Worm (Caenorhabditis elegans) whole organism, late embryonic: Measurements from ENCODE around the gene lev-8.

Source experiments
- C08G9.2 ChIP-seq: sonication (generic microtip); optimal IDR thresholded peaks from 2 replicates; lab custom pipeline; 2016; ENCODE audit warnings: mild to moderate bottlenecking, missing genetic modification characterization, moderate library complexity, missing compliant biosample characterization
- K02D7.2 ChIP-seq: sonication (generic microtip); optimal IDR thresholded peaks from 2 replicates; lab custom pipeline; 2017; ENCODE audit warnings: mild to moderate bottlenecking, missing genetic modification characterization, missing compliant biosample characterization
- T23F11.4 ChIP-seq: fragments of 200-800 bp; sonication (Bioruptor generic); optimal IDR thresholded peaks from 2 replicates; lab custom pipeline; 2018; ENCODE audit warnings: mild to moderate bottlenecking, missing genetic modification characterization, missing compliant biosample characterization
- Y22D7AL.16 ChIP-seq: sonication (generic microtip); optimal IDR thresholded peaks from 2 replicates; lab custom pipeline; 2016; ENCODE audit warnings: missing genetic modification characterization, missing compliant biosample characterization
- ahr-1 ChIP-seq: sonication (generic microtip); optimal IDR thresholded peaks from 2 replicates; lab custom pipeline; 2016; ENCODE audit warnings: missing genetic modification characterization, missing compliant biosample characterization
- ceh-14 ChIP-seq: sonication (generic microtip); optimal IDR thresholded peaks from 2 replicates; lab custom pipeline; 2016; ENCODE audit warnings: missing genotype, missing genetic modification characterization, missing compliant biosample characterization
- ceh-19 ChIP-seq: fragments of 200-800 bp; sonication (Bioruptor generic); optimal IDR thresholded peaks from 2 replicates; lab custom pipeline; 2018; ENCODE audit warnings: mild to moderate bottlenecking, missing genetic modification characterization, missing compliant biosample characterization
- ceh-22 ChIP-seq: sonication (generic microtip); optimal IDR thresholded peaks from 2 replicates; lab custom pipeline; 2017; ENCODE audit warnings: missing biosample characterization, missing genetic modification characterization
- ceh-24 ChIP-seq: sonication (generic microtip); optimal IDR thresholded peaks from 2 replicates; lab custom pipeline; 2016; ENCODE audit warnings: mild to moderate bottlenecking, missing genetic modification characterization, missing compliant biosample characterization
- ceh-31 ChIP-seq: sonication (generic microtip); optimal IDR thresholded peaks from 2 replicates; lab custom pipeline; 2016; ENCODE audit warnings: missing genetic modification characterization, missing compliant biosample characterization
- ceh-34 ChIP-seq: sonication (generic microtip); optimal IDR thresholded peaks from 2 replicates; lab custom pipeline; 2016; ENCODE audit warnings: mild to moderate bottlenecking, missing genetic modification characterization, missing compliant biosample characterization
- ceh-45 ChIP-seq: fragments of 200-800 bp; sonication (Bioruptor generic); IDR thresholded peaks from 2 replicates; pipeline ENCODE4 v1.3.6; 2022; ENCODE audit warnings: missing genetic modification reagents, missing genetic modification characterization, missing compliant biosample characterization
- ceh-48 ChIP-seq: sonication (generic microtip); optimal IDR thresholded peaks from 2 replicates; lab custom pipeline; 2016; ENCODE audit warnings: missing genetic modification characterization, inconsistent platforms, missing compliant biosample characterization
- ceh-9 ChIP-seq: sonication (generic microtip); optimal IDR thresholded peaks from 2 replicates; lab custom pipeline; 2016; ENCODE audit warnings: mild to moderate bottlenecking, missing genetic modification characterization, inconsistent platforms, missing compliant biosample characterization
- elt-2 ChIP-seq: sonication (generic microtip); optimal IDR thresholded peaks from 2 replicates; lab custom pipeline; 2016; ENCODE audit warnings: missing genetic modification reagents, missing genetic modification characterization, missing compliant biosample characterization
- elt-4 ChIP-seq: sonication (generic microtip); optimal IDR thresholded peaks from 2 replicates; lab custom pipeline; 2016; ENCODE audit warnings: missing genetic modification characterization, missing compliant biosample characterization
- ets-4 ChIP-seq: sonication (generic microtip); optimal IDR thresholded peaks from 2 replicates; lab custom pipeline; 2016; ENCODE audit warnings: missing genetic modification characterization, missing compliant biosample characterization
- fax-1 ChIP-seq: sonication (generic microtip); optimal IDR thresholded peaks from 2 replicates; lab custom pipeline; 2016; ENCODE audit warnings: missing genotype, missing genetic modification characterization, missing compliant biosample characterization
- fkh-6 ChIP-seq: sonication (generic microtip); optimal IDR thresholded peaks from 2 replicates; lab custom pipeline; 2016; ENCODE audit warnings: missing genetic modification characterization, missing compliant biosample characterization
- gmeb-2 ChIP-seq: sonication (generic microtip); optimal IDR thresholded peaks from 2 replicates; lab custom pipeline; 2016; ENCODE audit warnings: missing genetic modification characterization, inconsistent platforms, missing compliant biosample characterization
- hlh-15 ChIP-seq: sonication (generic microtip); optimal IDR thresholded peaks from 2 replicates; lab custom pipeline; 2016; ENCODE audit warnings: missing genetic modification characterization, missing compliant biosample characterization
- hlh-30 ChIP-seq: sonication (generic microtip); optimal IDR thresholded peaks from 2 replicates; lab custom pipeline; 2017; ENCODE audit warnings: antibody characterized with exemption, missing genetic modification characterization, missing compliant biosample characterization; ENCODE audit not compliant: insufficient read depth
- madf-2 ChIP-seq: sonication (generic microtip); optimal IDR thresholded peaks from 2 replicates; lab custom pipeline; 2017; ENCODE audit warnings: missing genetic modification characterization, missing compliant biosample characterization
- nfya-1 ChIP-seq: sonication (generic microtip); optimal IDR thresholded peaks from 2 replicates; lab custom pipeline; 2017; ENCODE audit warnings: missing genetic modification characterization, mild to moderate bottlenecking, missing compliant biosample characterization, antibody characterized with exemption, moderate library complexity
- npax-4 ChIP-seq: sonication (generic microtip); optimal IDR thresholded peaks from 2 replicates; lab custom pipeline; 2016; ENCODE audit warnings: missing genetic modification characterization, missing compliant biosample characterization
- pax-1 ChIP-seq: fragments of 150-350 bp; optimal IDR thresholded peaks from 2 replicates; lab custom pipeline; 2014; ENCODE audit warnings: missing biosample characterization, missing genetic modification characterization
- pha-4 ChIP-seq: fragments of 150-350 bp; optimal IDR thresholded peaks from 2 replicates; lab custom pipeline; 2018; ENCODE audit warnings: missing biosample characterization, missing genetic modification reagents, missing genetic modification characterization
- pqm-1 ChIP-seq: sonication (generic microtip); optimal IDR thresholded peaks from 2 replicates; lab custom pipeline; 2016; ENCODE audit warnings: missing genetic modification characterization, missing compliant biosample characterization
- pros-1 ChIP-seq: fragments of 150-350 bp; optimal IDR thresholded peaks from 2 replicates; lab custom pipeline; 2014; ENCODE audit warnings: missing biosample characterization, missing genetic modification reagents, missing genetic modification characterization
- ref-2 ChIP-seq: sonication (generic microtip); optimal IDR thresholded peaks from 2 replicates; lab custom pipeline; 2016; ENCODE audit warnings: missing genetic modification characterization, missing compliant biosample characterization
- rnt-1 ChIP-seq: sonication (generic microtip); optimal IDR thresholded peaks from 2 replicates; lab custom pipeline; 2016; ENCODE audit warnings: missing genetic modification characterization, missing compliant biosample characterization
- sox-4 ChIP-seq: sonication (generic microtip); optimal IDR thresholded peaks from 2 replicates; lab custom pipeline; 2017; ENCODE audit warnings: mild to moderate bottlenecking, missing genetic modification characterization, inconsistent platforms, missing compliant biosample characterization
- tbx-2 ChIP-seq: sonication (generic microtip); optimal IDR thresholded peaks from 2 replicates; lab custom pipeline; 2016; ENCODE audit warnings: missing genetic modification characterization, missing compliant biosample characterization
- unc-3 ChIP-seq, 2 experiments: fragments of 200-800 bp in 1 of 2; sonication (Bioruptor generic) in 1 of 2; sonication (generic microtip) in 1 of 2; conservative IDR thresholded peaks in 1 of 2; optimal IDR thresholded peaks in 1 of 2; 2 replicates each; pipeline versions ENCODE4 v1.3.6 to Lab custom; 2016 to 2022; ENCODE audit warnings: missing compliant biosample characterization in 2 of 2, missing genetic modification characterization in 2 of 2, missing genetic modification reagents in 1 of 2
- unc-55 ChIP-seq: sonication (generic microtip); optimal IDR thresholded peaks from 2 replicates; lab custom pipeline; 2017; ENCODE audit warnings: missing biosample characterization, missing genetic modification reagents, missing genetic modification characterization
- ztf-16 ChIP-seq: sonication (generic microtip); optimal IDR thresholded peaks from 2 replicates; lab custom pipeline; 2017; ENCODE audit warnings: missing genetic modification characterization, missing compliant biosample characterization

The lev-8 gene

ce11 chrX:11560615-11561014 lies at the start of gene lev-8:
TSS of gene lev-8 (plus strand) at chrX:11560915.
- TF ChIP-seq unc-55, result no peak
- TF ChIP-seq, all 69 proteins: peak for 0

ce11 chrX:11511231-11511630 lies 49.5 kb upstream of the lev-8 start, which contains the start of gene ccdc-149:
TSS of gene ccdc-149 (minus strand) at chrX:11511451.
- TF ChIP-seq ceh-48, result peak; percentile 69
- TF ChIP-seq ets-4 (tag; lab: Kevin White, UChicago), result no peak

ce11 chrX:11515381-11515780 lies 45.3 kb upstream of the lev-8 start:
- peak; percentile 61 for TF ChIP-seq elt-2
- no peak for TF ChIP-seq sox-4 (tag; lab: Kevin White, UChicago)
- no peak for TF ChIP-seq ceh-24 (tag; lab: Kevin White, UChicago)
- no peak for TF ChIP-seq pqm-1 (tag; lab: Kevin White, UChicago)

ce11 chrX:11517433-11517832 lies 43.3 kb upstream of the lev-8 start:
- TF ChIP-seq Y22D7AL.16 (tag; lab: Kevin White, UChicago) (no peak), ahr-1 (tag; lab: Kevin White, UChicago) (no peak), pros-1 (tag; lab: Kevin White, UChicago) (no peak), ztf-16 (tag; lab: Kevin White, UChicago) (no peak), tbx-2 (tag; lab: Kevin White, UChicago) (no peak), fax-1 (tag; lab: Kevin White, UChicago) (no peak), madf-2 (tag; lab: Kevin White, UChicago) (no peak), hlh-30 (no peak), ceh-45 (GFP tag; lab: Robert Waterston, UW) (no peak), ceh-22 (tag; lab: Kevin White, UChicago) (no peak), ceh-31 (tag; lab: Kevin White, UChicago) (no peak), gmeb-2 (tag; lab: Kevin White, UChicago) (no peak), unc-3 (GFP tag; conservative IDR thresholded peaks at IDR 0.05; lab: Robert Waterston, UW) (no peak), unc-3 (tag; optimal IDR thresholded peaks at IDR 0.05; lab: Kevin White, UChicago) (no peak)

- TF ChIP-seq ref-2 (tag; lab: Kevin White, UChicago) (no peak), rnt-1 (tag; lab: Kevin White, UChicago) (no peak), hlh-30 (no peak), ceh-14 (tag; lab: Kevin White, UChicago) (no peak), hlh-15 (no peak), gmeb-2 (tag; lab: Kevin White, UChicago) (no peak), C08G9.2 (tag; lab: Kevin White, UChicago) (no peak), ceh-9 (no peak), pqm-1 (tag; lab: Kevin White, UChicago) (no peak), K02D7.2 (tag; lab: Kevin White, UChicago) (no peak), ceh-34 (tag; lab: Kevin White, UChicago) (no peak), T23F11.4 (GFP tag; lab: Kevin White, UChicago) (no peak), elt-4 (tag; lab: Kevin White, UChicago) (no peak), npax-4 (tag; lab: Kevin White, UChicago) (no peak), pha-4 (tag; lab: Kevin White, UChicago) (no peak), nfya-1 (tag; lab: Kevin White, UChicago) (no peak), ceh-19 (no peak), ets-4 (tag; lab: Kevin White, UChicago) (no peak), pax-1 (no peak), fkh-6 (tag; lab: Kevin White, UChicago) (no peak)
These were observed 42.3 kb upstream of the lev-8 start for ce11 chrX:11518415-11518814.
